Worm (Caenorhabditis elegans) whole organism, young adult: ENCODE data around the gene flp-5.

ENCODE experiments used
- D2030.7 ChIP-seq: fragments of 200-800 bp; sonication (Bioruptor generic); IDR thresholded peaks from 2 replicates; pipeline ENCODE4 v1.3.6; 2022; ENCODE audit warnings: missing genetic modification reagents, missing genetic modification characterization, missing compliant biosample characterization
- F22D6.2 ChIP-seq: sonication (generic microtip); optimal IDR thresholded peaks from 2 replicates; lab custom pipeline; 2016; ENCODE audit warnings: mild to moderate bottlenecking, missing genetic modification characterization, missing compliant biosample characterization
- Y67H2A.10 ChIP-seq: fragments of 200-800 bp; sonication (Bioruptor generic); conservative IDR thresholded peaks from 2 replicates; pipeline ENCODE4 v1.3.6; 2022; ENCODE audit warnings: missing genetic modification reagents, missing genetic modification characterization, missing compliant biosample characterization
- akir-1 ChIP-seq: fragments of 200-800 bp; sonication (Bioruptor generic); optimal IDR thresholded peaks from 2 replicates; lab custom pipeline; 2018; ENCODE audit warnings: mild to moderate bottlenecking, missing genetic modification characterization, moderate library complexity, missing compliant biosample characterization
- aptf-2 ChIP-seq: fragments of 200-800 bp; sonication (Bioruptor generic); conservative IDR thresholded peaks from 2 replicates; pipeline ENCODE4 v1.3.6; 2022; ENCODE audit warnings: missing genetic modification reagents, missing genetic modification characterization, missing compliant biosample characterization
- dpl-1 ChIP-seq: fragments of 150-350 bp; optimal IDR thresholded peaks from 2 replicates; lab custom pipeline; 2014; ENCODE audit warnings: missing biosample characterization, missing genetic modification reagents, missing genetic modification characterization
- efl-1 ChIP-seq: fragments of 150-350 bp; optimal IDR thresholded peaks from 2 replicates; lab custom pipeline; 2014; ENCODE audit warnings: missing biosample characterization, missing genetic modification reagents, missing genetic modification characterization
- hmg-20 ChIP-seq: fragments of 200-800 bp; sonication (Bioruptor generic); IDR thresholded peaks from 2 replicates; pipeline ENCODE4 v1.3.6; 2022; ENCODE audit warnings: missing genetic modification reagents, missing genetic modification characterization, missing compliant biosample characterization
- mes-4 ChIP-seq: sonication (generic microtip); optimal IDR thresholded peaks from 2 replicates; lab custom pipeline; 2016; ENCODE audit warnings: missing genotype, missing genetic modification characterization, missing compliant biosample characterization
- nfya-1 ChIP-seq: sonication (generic microtip); optimal IDR thresholded peaks from 2 replicates; lab custom pipeline; 2017; ENCODE audit warnings: antibody characterized with exemption, missing compliant biosample characterization, missing genetic modification characterization, borderline replicate concordance; ENCODE audit not compliant: insufficient read depth
- pha-4 ChIP-seq: fragments of 150-350 bp; sonication (generic microtip); optimal IDR thresholded peaks from 2 replicates; lab custom pipeline; 2014; ENCODE audit warnings: missing biosample characterization, missing genetic modification reagents, missing genetic modification characterization
- ztf-22 ChIP-seq: fragments of 200-800 bp; sonication (Bioruptor generic); optimal IDR thresholded peaks from 2 replicates; lab custom pipeline; 2018; ENCODE audit warnings: mild to moderate bottlenecking, missing genetic modification characterization, moderate library complexity, missing compliant biosample characterization

DNA sequence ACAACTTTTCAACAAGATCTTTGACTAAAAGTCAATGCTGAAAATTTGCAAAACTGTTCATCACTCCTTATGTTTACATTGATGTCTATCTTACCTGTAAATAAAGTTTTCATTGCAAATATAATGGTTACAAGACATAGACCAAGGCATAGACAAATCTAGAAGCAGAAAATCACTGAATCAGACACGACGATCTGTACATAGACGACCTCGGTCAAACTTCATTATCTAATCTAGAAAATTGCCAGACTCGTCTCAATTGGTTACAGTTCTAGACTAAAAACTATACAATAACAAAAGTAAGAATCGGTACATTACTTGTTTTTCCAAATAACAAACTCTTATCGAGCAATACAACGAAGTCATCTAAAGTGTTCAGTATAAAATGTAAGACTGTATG lies 27.1 kb upstream of the flp-5 start, which contains the start of gene grd-4:
- TF ChIP-seq akir-1 (no peak), F22D6.2 (no peak), aptf-2 (GFP tag; lab: Robert Waterston, UW) (no peak), mes-4 (tag; lab: Kevin White, UChicago) (no peak), dpl-1 (GFP tag; lab: Kevin White, UChicago) (no peak), pha-4 (tag; lab: Kevin White, UChicago) (no peak), efl-1 (no peak), nfya-1 (tag; lab: Kevin White, UChicago) (no peak), hmg-20 (GFP tag; lab: Robert Waterston, UW) (no peak), ztf-22 (GFP tag; lab: Kevin White, UChicago) (no peak), D2030.7 (GFP tag; lab: Robert Waterston, UW) (no peak), Y67H2A.10 (GFP tag; lab: Robert Waterston, UW) (no peak)
